Fruit fly (Drosophila melanogaster) whole organism, embryonic: ENCODE measurements around the gene mRRF1.

ENCODE experiments used
- Adf1 ChIP-seq: fragments of 200-800 bp; sonication (Bioruptor generic); IDR thresholded peaks from 2 replicates; pipeline ENCODE4 v1.3.6; 2022; ENCODE audit warnings: missing biosample characterization, missing genetic modification characterization
- CG10366 ChIP-seq: fragments of 200-800 bp; sonication (Bioruptor generic); IDR thresholded peaks from 2 replicates; pipeline ENCODE4 v1.3.6; 2022; ENCODE audit warnings: missing biosample characterization, missing genetic modification characterization
- CG10462 ChIP-seq: fragments of 200-800 bp; sonication (Bioruptor generic); optimal IDR thresholded peaks from 2 replicates; lab custom pipeline; 2016; ENCODE audit warnings: missing biosample characterization, missing genetic modification characterization
- CG11247 ChIP-seq: fragments of 200-800 bp; sonication (Bioruptor generic); IDR thresholded peaks from 2 replicates; pipeline ENCODE4 v1.3.6; 2022; ENCODE audit warnings: missing biosample characterization, missing genetic modification characterization
- CG11504 ChIP-seq: fragments of 200-800 bp; sonication (Bioruptor generic); optimal IDR thresholded peaks from 3 replicates; lab custom pipeline; 2019; ENCODE audit warnings: missing biosample characterization, mild to moderate bottlenecking, missing genetic modification characterization, moderate library complexity
- CG11560 ChIP-seq: fragments of 200-800 bp; sonication (Bioruptor generic); IDR thresholded peaks from 3 replicates; pipeline ENCODE4 v1.3.6; 2022; ENCODE audit warnings: missing biosample characterization, missing genetic modification characterization
- CG14710 ChIP-seq: fragments of 200-800 bp; sonication (Bioruptor generic); optimal IDR thresholded peaks from 3 replicates; lab custom pipeline; 2019; ENCODE audit warnings: missing biosample characterization, mild to moderate bottlenecking, missing genetic modification characterization, moderate library complexity
- CG15479 ChIP-seq: fragments of 200-800 bp; sonication (Bioruptor generic); optimal IDR thresholded peaks from 3 replicates; lab custom pipeline; 2019; ENCODE audit warnings: missing biosample characterization, mild to moderate bottlenecking, missing genetic modification characterization, moderate library complexity
- CG16815 ChIP-seq: fragments of 200-800 bp; sonication (Bioruptor generic); optimal IDR thresholded peaks from 3 replicates; lab custom pipeline; 2017; ENCODE audit warnings: missing biosample characterization, mild to moderate bottlenecking, missing genetic modification characterization
- CG17186 ChIP-seq: fragments of 200-800 bp; sonication (Bioruptor generic); optimal IDR thresholded peaks from 3 replicates; lab custom pipeline; 2017; ENCODE audit warnings: missing biosample characterization, missing genetic modification reagents, missing genetic modification characterization
- CG31388 ChIP-seq: fragments of 200-800 bp; sonication (Bioruptor generic); optimal IDR thresholded peaks from 2 replicates; lab custom pipeline; 2016; ENCODE audit warnings: missing biosample characterization, missing genetic modification characterization
- CG6683 ChIP-seq: fragments of 200-800 bp; sonication (Bioruptor generic); optimal IDR thresholded peaks from 2 replicates; lab custom pipeline; 2017; ENCODE audit warnings: missing biosample characterization, mild to moderate bottlenecking, missing genetic modification characterization, missing genetic modification reagents
- CG7745 ChIP-seq: fragments of 200-800 bp; sonication (Bioruptor generic); optimal IDR thresholded peaks from 2 replicates; lab custom pipeline; 2018; ENCODE audit warnings: missing biosample characterization, mild to moderate bottlenecking, missing genetic modification characterization, moderate library complexity
- CG9215 ChIP-seq: fragments of 200-800 bp; sonication (Bioruptor generic); IDR thresholded peaks from 2 replicates; pipeline ENCODE4 v1.3.6; 2022; ENCODE audit warnings: missing biosample characterization, missing genetic modification characterization
- CG9817 ChIP-seq: fragments of 200-800 bp; sonication (Bioruptor generic); optimal IDR thresholded peaks from 2 replicates; lab custom pipeline; 2018; ENCODE audit warnings: missing biosample characterization, mild to moderate bottlenecking, missing genetic modification characterization, moderate library complexity
- D ChIP-seq, 2 experiments: fragments of 200-800 bp in 1 of 2; fragments of >200 bp in 1 of 2; sonication (Bioruptor generic) in 1 of 2; optimal IDR thresholded peaks; 2 replicates in 1 of 2; 3 replicates in 1 of 2; lab custom pipeline; 2017; ENCODE audit warnings: mild to moderate bottlenecking in 1 of 2, missing biosample characterization in 1 of 2, missing genetic modification characterization in 1 of 2, missing genetic modification reagents in 1 of 2
- Dek ChIP-seq: fragments of 200-800 bp; sonication (Bioruptor generic); optimal IDR thresholded peaks from 3 replicates; lab custom pipeline; 2019; ENCODE audit warnings: missing biosample characterization, mild to moderate bottlenecking, missing genetic modification characterization, moderate library complexity
- Eip74EF ChIP-seq, 2 experiments: fragments of 200-800 bp in 1 of 2; fragments of >200 bp in 1 of 2; sonication (Bioruptor generic) in 1 of 2; optimal IDR thresholded peaks; 2 replicates each; lab custom pipeline; 2017 to 2019; ENCODE audit warnings: missing biosample characterization in 2 of 2, missing genetic modification characterization in 2 of 2, mild to moderate bottlenecking in 1 of 2, moderate library complexity in 1 of 2
- MBD-R2 ChIP-seq: fragments of 200-800 bp; sonication (Bioruptor generic); IDR thresholded peaks from 2 replicates; pipeline ENCODE4 v1.3.6; 2022; ENCODE audit warnings: missing biosample characterization, missing genetic modification characterization
- MESR4 ChIP-seq: fragments of 200-800 bp; sonication (Bioruptor generic); optimal IDR thresholded peaks from 2 replicates; lab custom pipeline; 2018; ENCODE audit warnings: missing biosample characterization, mild to moderate bottlenecking, missing genetic modification characterization, moderate library complexity
- NC2β ChIP-seq: fragments of 200-800 bp; sonication (Bioruptor generic); optimal IDR thresholded peaks from 2 replicates; lab custom pipeline; 2016; ENCODE audit warnings: missing biosample characterization, missing genetic modification characterization
- Pdp1 ChIP-seq, 2 experiments: fragments of 200-800 bp; sonication (Bioruptor generic); optimal IDR thresholded peaks; 3 replicates each; lab custom pipeline; 2016; ENCODE audit warnings: missing biosample characterization in 2 of 2, missing genetic modification characterization in 2 of 2, mild to moderate bottlenecking in 1 of 2, moderate library complexity in 1 of 2
- ac ChIP-seq: fragments of 200-800 bp; sonication (Bioruptor generic); optimal IDR thresholded peaks from 3 replicates; lab custom pipeline; 2017; ENCODE audit warnings: missing biosample characterization, mild to moderate bottlenecking, missing genetic modification characterization
- ara ChIP-seq: fragments of 200-800 bp; sonication (Bioruptor generic); IDR thresholded peaks from 2 replicates; pipeline ENCODE4 v1.3.6; 2022; ENCODE audit warnings: missing biosample characterization, missing genetic modification characterization
- crp ChIP-seq, 2 experiments: fragments of 200-800 bp; sonication (Bioruptor generic); optimal IDR thresholded peaks; 2 replicates in 1 of 2; 3 replicates in 1 of 2; lab custom pipeline; 2017; ENCODE audit warnings: missing biosample characterization in 2 of 2, missing genetic modification characterization in 2 of 2, mild to moderate bottlenecking in 1 of 2, moderate library complexity in 1 of 2
- da ChIP-seq: fragments of 200-800 bp; sonication (Bioruptor generic); optimal IDR thresholded peaks from 2 replicates; lab custom pipeline; 2016; ENCODE audit warnings: missing biosample characterization, missing genetic modification characterization
- ewg ChIP-seq: fragments of 200-800 bp; sonication (Bioruptor generic); optimal IDR thresholded peaks from 3 replicates; lab custom pipeline; 2017; ENCODE audit warnings: mild to moderate bottlenecking, missing biosample characterization, missing genetic modification reagents, missing genetic modification characterization
- fru ChIP-seq: fragments of >200 bp; optimal IDR thresholded peaks from 2 replicates; lab custom pipeline; 2017
- hbn ChIP-seq: fragments of 200-800 bp; sonication (Bioruptor generic); IDR thresholded peaks from 2 replicates; pipeline ENCODE4 v1.3.6; 2022; ENCODE audit warnings: missing biosample characterization, missing genetic modification characterization; ENCODE audit not compliant: partially characterized antibody
- jigr1 ChIP-seq: fragments of 200-800 bp; sonication (Bioruptor generic); IDR thresholded peaks from 3 replicates; pipeline ENCODE4 v1.3.6; 2022; ENCODE audit warnings: missing biosample characterization, missing genetic modification characterization
- kni ChIP-seq: fragments of 200-800 bp; sonication (Bioruptor generic); optimal IDR thresholded peaks from 3 replicates; lab custom pipeline; 2017; ENCODE audit warnings: mild to moderate bottlenecking, missing biosample characterization, missing genetic modification reagents, missing genetic modification characterization
- mirr ChIP-seq: fragments of 200-800 bp; sonication (Bioruptor generic); optimal IDR thresholded peaks from 3 replicates; lab custom pipeline; 2018; ENCODE audit warnings: missing biosample characterization, mild to moderate bottlenecking, missing genetic modification characterization
- nom ChIP-seq: fragments of 200-800 bp; sonication (Bioruptor generic); optimal IDR thresholded peaks from 2 replicates; lab custom pipeline; 2017; ENCODE audit warnings: missing biosample characterization, missing genetic modification characterization, mild to moderate bottlenecking, moderate library complexity, missing genetic modification reagents
- org-1 ChIP-seq: fragments of 200-800 bp; sonication (Bioruptor generic); optimal IDR thresholded peaks from 2 replicates; lab custom pipeline; 2017; ENCODE audit warnings: missing biosample characterization, missing genetic modification characterization
- pum ChIP-seq: fragments of 200-800 bp; sonication (Bioruptor generic); optimal IDR thresholded peaks from 2 replicates; lab custom pipeline; 2016; ENCODE audit warnings: missing biosample characterization, missing genetic modification characterization
- sd ChIP-seq: fragments of 200-800 bp; sonication (Bioruptor generic); optimal IDR thresholded peaks from 3 replicates; lab custom pipeline; 2018; ENCODE audit warnings: missing biosample characterization, mild to moderate bottlenecking, missing genetic modification characterization, moderate library complexity
- sens-2 ChIP-seq: fragments of 200-800 bp; sonication (Bioruptor generic); IDR thresholded peaks from 2 replicates; pipeline ENCODE4 v1.3.6; 2022; ENCODE audit warnings: missing biosample characterization, missing genetic modification characterization
- sug ChIP-seq: fragments of 200-800 bp; optimal IDR thresholded peaks from 2 replicates; lab custom pipeline; 2019; ENCODE audit warnings: missing biosample characterization, mild to moderate bottlenecking, missing genetic modification characterization, moderate library complexity
- unc-4 ChIP-seq: fragments of 200-800 bp; sonication (Bioruptor generic); IDR thresholded peaks from 2 replicates; pipeline ENCODE4 v1.3.6; 2022; ENCODE audit warnings: missing biosample characterization, missing genetic modification characterization; ENCODE audit not compliant: partially characterized antibody
- unpg ChIP-seq: fragments of 200-800 bp; sonication (Bioruptor generic); optimal IDR thresholded peaks from 3 replicates; lab custom pipeline; 2018; ENCODE audit warnings: missing biosample characterization, mild to moderate bottlenecking, missing genetic modification characterization, moderate library complexity
- zen2 ChIP-seq: fragments of 200-800 bp; sonication (Bioruptor generic); IDR thresholded peaks from 3 replicates; pipeline ENCODE4 v1.3.6; 2022; ENCODE audit warnings: missing biosample characterization, missing genetic modification characterization; ENCODE audit not compliant: partially characterized antibody

mRRF1 gene

DNA sequence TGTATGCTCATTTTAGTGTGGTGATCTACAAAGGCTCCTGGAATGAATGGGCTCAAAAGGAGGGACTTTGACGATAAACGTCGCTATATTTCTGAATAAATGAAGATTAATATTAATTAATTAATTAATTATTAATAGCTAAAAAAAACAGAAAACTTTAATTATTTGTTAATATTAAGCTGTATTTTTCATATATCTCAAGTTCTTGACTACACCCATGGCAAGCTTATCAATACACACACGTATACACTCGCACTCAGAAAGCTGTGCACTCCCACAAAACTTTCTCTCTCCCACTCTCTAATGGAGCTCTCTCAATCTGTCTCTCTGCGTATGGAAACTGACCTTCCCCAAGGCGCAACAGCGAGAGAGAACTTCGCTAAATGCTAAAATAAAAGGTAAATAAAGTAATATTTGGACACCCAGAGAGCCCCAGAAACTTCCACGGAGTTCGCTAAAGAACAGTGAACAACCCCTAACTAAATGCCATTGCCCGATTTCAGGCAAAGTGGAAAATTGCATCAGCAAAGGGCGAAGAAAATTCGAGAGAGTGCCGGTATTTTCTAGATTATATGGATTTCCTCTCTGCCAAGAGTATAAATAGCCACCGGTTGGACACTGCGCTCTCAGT lies 9.3 kb downstream of the mRRF1 start (continued):
- peak; percentile 60 for TF ChIP-seq CG14710
- no peak for TF ChIP-seq CG31388 (GFP tag; lab: Kevin White, UChicago)
- no peak for TF ChIP-seq hbn
- peak; percentile 38 for TF ChIP-seq CG9215 (GFP tag; lab: Robert Waterston, UW)
- no peak for TF ChIP-seq D (optimal IDR thresholded peaks at IDR 0.05; lab: Kevin White, UChicago)
- TF ChIP-seq D (GFP tag; optimal IDR thresholded peaks at IDR 0.05; lab: Kevin White, UChicago) = peak; percentile 66
- TF ChIP-seq CG10462 (GFP tag; lab: Kevin White, UChicago) = peak; percentile 29
- TF ChIP-seq ac (GFP tag; lab: Kevin White, UChicago) = no peak
- no peak for TF ChIP-seq CG11560 (tag; lab: Robert Waterston, UW)
- peak; percentile 66; the same call in 1 of the 2 replicates for TF ChIP-seq ara (GFP tag; lab: Robert Waterston, UW)
- no peak for TF ChIP-seq CG16815
- peak; percentile 13 for TF ChIP-seq CG15479 (GFP tag; lab: Kevin White, UChicago)
- peak; percentile 60 for TF ChIP-seq ewg
- no peak for TF ChIP-seq pum (GFP tag; lab: Kevin White, UChicago)
- TF ChIP-seq CG10366 = peak; percentile 49
- TF ChIP-seq unc-4 = peak; percentile 54
- TF ChIP-seq crp (GFP tag; optimal IDR thresholded peaks at IDR 0.05; lab: Kevin White, UChicago) = no peak
- peak; percentile 74 for TF ChIP-seq CG11504
- peak; percentile 55 for TF ChIP-seq org-1 (GFP tag; lab: Kevin White, UChicago)
- peak in 1 of 2 experiments; percentile 19 for TF ChIP-seq Pdp1 (GFP tag; optimal IDR thresholded peaks at IDR 0.05; lab: Kevin White, UChicago)
- TF ChIP-seq Eip74EF (GFP tag; optimal IDR thresholded peaks at IDR 0.05; lab: Kevin White, UChicago) = peak in 1 of 2 experiments; percentile 53
- peak; percentile 58 for TF ChIP-seq CG11247
- no peak for TF ChIP-seq CG17186 (GFP tag; lab: Kevin White, UChicago)
- TF ChIP-seq sug (tag; lab: Kevin White, UChicago) = no peak
- TF ChIP-seq CG7745 (tag; lab: Kevin White, UChicago) = no peak
- TF ChIP-seq NC2β (GFP tag; lab: Kevin White, UChicago) = peak; percentile 5
- no peak for TF ChIP-seq Adf1 (GFP tag; lab: Robert Waterston, UW)
- TF ChIP-seq jigr1 = no peak
- TF ChIP-seq MBD-R2 (GFP tag; lab: Robert Waterston, UW) = peak; percentile 44
- TF ChIP-seq mirr (GFP tag; lab: Kevin White, UChicago) = no peak
- TF ChIP-seq CG9817 (tag; lab: Kevin White, UChicago) = peak; percentile 39
- peak; percentile 28; the same call in 1 of the 3 replicates for TF ChIP-seq zen2 (GFP tag; lab: Robert Waterston, UW)
- peak; percentile 66 for TF ChIP-seq sd (tag; lab: Kevin White, UChicago)
- no peak for TF ChIP-seq fru (lab: Kevin White, UChicago)
- peak; percentile 73 for TF ChIP-seq sens-2
- peak; percentile 80 for TF ChIP-seq unpg (GFP tag; lab: Kevin White, UChicago)

DNA sequence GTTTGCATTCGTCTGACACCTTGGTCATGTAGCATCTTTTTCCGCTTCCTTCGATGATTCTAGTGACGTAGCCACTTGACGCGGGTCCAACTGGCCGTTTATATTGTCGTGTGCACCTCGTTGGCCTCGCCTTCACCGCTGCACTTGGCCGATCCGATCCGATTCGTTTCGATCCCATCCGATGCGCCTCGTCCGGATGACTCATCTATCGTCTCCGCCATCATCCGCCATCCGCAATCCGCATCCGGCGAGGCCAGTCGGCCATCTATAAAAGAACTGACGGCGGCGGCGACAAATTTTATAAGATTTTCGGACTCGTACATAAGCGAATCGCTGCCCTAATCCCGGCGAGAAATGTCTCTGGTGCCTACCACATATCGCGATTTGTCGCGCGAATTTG lies 11.0 kb downstream of the mRRF1 start, which contains the start of gene CG4461:
Gene CG4461, plus strand, starts transcription at position 301 of the 400 bp plus-strand sequence.
- TF ChIP-seq CG6683 (GFP tag; lab: Kevin White, UChicago) (no peak), nom (GFP tag; lab: Kevin White, UChicago) (peak; percentile 13), kni (GFP tag; lab: Kevin White, UChicago) (no peak), Dek (no peak), da (GFP tag; lab: Kevin White, UChicago) (no peak), MESR4 (GFP tag; lab: Kevin White, UChicago) (no peak)
- TF ChIP-seq, all 482 proteins: peak for 1
